Worm (Caenorhabditis elegans) whole organism, midembryonic: ENCODE data around the gene psme-3.

Source experiments
- T22C8.4 ChIP-seq: fragments of 200-800 bp; sonication (Bioruptor generic); IDR thresholded peaks from 2 replicates; pipeline ENCODE4 v1.3.6; 2022; ENCODE audit warnings: missing genetic modification characterization, missing compliant biosample characterization
- klf-2 ChIP-seq: fragments of 200-800 bp; sonication (Bioruptor generic); conservative IDR thresholded peaks from 2 replicates; pipeline ENCODE4 v1.3.6; 2022; ENCODE audit warnings: missing genetic modification reagents, missing genetic modification characterization, missing compliant biosample characterization
- ref-1 ChIP-seq: fragments of 200-800 bp; sonication (Bioruptor generic); conservative IDR thresholded peaks from 2 replicates; pipeline ENCODE4 v1.3.6; 2022; ENCODE audit warnings: missing genetic modification reagents, missing genetic modification characterization, missing compliant biosample characterization

- TF ChIP-seq ref-1 (GFP tag; lab: Robert Waterston, UW) (no peak), T22C8.4 (GFP tag; lab: Robert Waterston, UW) (no peak), klf-2 (GFP tag; lab: Robert Waterston, UW) (no peak)
Observed at ce11 chrIII:11589311-11589710, 21.4 kb downstream of the psme-3 start.
